Fruit fly (Drosophila melanogaster): ENCODE data around the gene SA2.

DNA sequence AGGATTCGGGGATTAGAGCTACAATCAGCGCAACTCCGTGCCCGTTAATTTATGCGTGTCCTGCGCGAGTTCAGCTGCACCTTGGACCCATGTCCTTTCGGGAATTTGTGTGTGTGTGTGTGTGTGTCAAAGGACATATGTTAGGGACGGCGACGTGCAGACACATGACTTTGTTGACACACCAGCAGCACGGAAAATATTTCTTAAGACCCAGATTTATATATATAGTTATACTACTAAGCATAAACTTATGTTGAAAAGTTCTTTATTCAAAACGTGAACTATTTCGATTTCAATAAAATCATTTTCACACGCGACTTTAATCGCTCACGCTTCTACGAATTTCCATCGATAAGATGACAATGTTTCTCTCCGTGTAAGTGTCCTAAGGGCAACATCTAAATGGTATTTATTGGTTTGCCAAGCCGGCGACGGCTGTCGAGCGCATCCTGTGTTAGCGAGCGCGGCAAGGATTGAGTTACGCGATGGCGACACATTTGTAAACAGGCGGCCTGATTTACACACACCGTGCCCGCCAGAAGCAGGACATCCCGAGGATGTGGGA, 6.1 kb downstream of the SA2 start:
- TF ChIP-seq CG12768 (GFP tag; optimal IDR thresholded peaks at IDR 0.05) (no peak), CG11617 (GFP tag; optimal IDR thresholded peaks at IDR 0.05) (no peak), kay (GFP tag; ENCODE audit: borderline replicate concordance) (no peak), CG1620 (GFP tag; optimal IDR thresholded peaks at IDR 0.05) (no peak), Hr96 (GFP tag; optimal IDR thresholded peaks at IDR 0.05) (no peak), pad (GFP tag; optimal IDR thresholded peaks at IDR 0.05) (no peak), CG5204 (GFP tag; optimal IDR thresholded peaks at IDR 0.05) (no peak), toe (GFP tag; optimal IDR thresholded peaks at IDR 0.05) (no peak), tj (GFP tag; optimal IDR thresholded peaks at IDR 0.05) (no peak), CG7045 (GFP tag; optimal IDR thresholded peaks at IDR 0.05) (no peak), cic (GFP tag; optimal IDR thresholded peaks at IDR 0.05) (no peak), CG7101 (tag; optimal IDR thresholded peaks at IDR 0.05) (no peak), CG14711 (tag; optimal IDR thresholded peaks at IDR 0.05) (no peak), ovo (GFP tag; optimal IDR thresholded peaks at IDR 0.05) (no peak)
